Worm (Caenorhabditis elegans) whole organism, L3 larva: ENCODE measurements around the gene B0252.8.
A peak's percentile ranks its signal among the peaks of the same experiment; 100 is the strongest.

Experiments used
- ZK546.5 ChIP-seq: sonication (generic microtip); optimal IDR thresholded peaks from 2 replicates; lab custom pipeline; 2017; ENCODE audit warnings: missing biosample characterization, missing genetic modification characterization
- aly-2 ChIP-seq: fragments of 150-350 bp; optimal IDR thresholded peaks from 2 replicates; lab custom pipeline; 2014; ENCODE audit warnings: missing biosample characterization, missing genetic modification characterization
- ama-1 ChIP-seq: fragments of 150-350 bp; optimal IDR thresholded peaks from 2 replicates; lab custom pipeline; 2018
- ceh-16 ChIP-seq: sonication (generic microtip); optimal IDR thresholded peaks from 2 replicates; lab custom pipeline; 2017; ENCODE audit warnings: missing biosample characterization, missing genetic modification characterization
- ceh-28 ChIP-seq: fragments of 150-350 bp; optimal IDR thresholded peaks from 2 replicates; lab custom pipeline; 2014; ENCODE audit warnings: missing biosample characterization, missing genetic modification reagents, missing genetic modification characterization
- ceh-82 ChIP-seq: fragments of 150-350 bp; optimal IDR thresholded peaks from 2 replicates; lab custom pipeline; 2014; ENCODE audit warnings: missing biosample characterization, missing genetic modification characterization
- ceh-9 ChIP-seq: sonication (generic microtip); optimal IDR thresholded peaks from 2 replicates; lab custom pipeline; 2018; ENCODE audit warnings: missing biosample characterization, missing genetic modification characterization
- egl-27 ChIP-seq: sonication (generic microtip); optimal IDR thresholded peaks from 4 replicates; lab custom pipeline; 2017; ENCODE audit warnings: missing biosample characterization, missing genetic modification reagents, missing genetic modification characterization
- egl-5 ChIP-seq: fragments of 150-350 bp; optimal IDR thresholded peaks from 2 replicates; lab custom pipeline; 2017; ENCODE audit warnings: missing biosample characterization, missing genetic modification reagents, missing genetic modification characterization, inconsistent platforms
- elt-2 ChIP-seq: sonication (generic microtip); optimal IDR thresholded peaks from 2 replicates; lab custom pipeline; 2016; ENCODE audit warnings: missing genetic modification reagents, mild to moderate bottlenecking, missing genetic modification characterization, missing compliant biosample characterization
- elt-3 ChIP-seq, 3 experiments: fragments of 150-350 bp in 1 of 3; sonication (generic microtip) in 2 of 3; optimal IDR thresholded peaks; 2 replicates in 2 of 3; 4 replicates in 1 of 3; lab custom pipeline; 2014 to 2017; ENCODE audit warnings: missing biosample characterization in 3 of 3, missing genetic modification characterization in 3 of 3
- fkh-10 ChIP-seq: sonication (generic microtip); optimal IDR thresholded peaks from 2 replicates; lab custom pipeline; 2017; ENCODE audit warnings: missing biosample characterization, missing genetic modification reagents, missing genetic modification characterization
- jun-1 ChIP-seq: fragments of 150-350 bp; optimal IDR thresholded peaks from 2 replicates; lab custom pipeline; 2014; ENCODE audit warnings: missing biosample characterization, missing genetic modification reagents, missing genetic modification characterization
- lin-15B ChIP-seq: fragments of 150-350 bp; optimal IDR thresholded peaks from 2 replicates; lab custom pipeline; 2014; ENCODE audit warnings: missing biosample characterization, missing genetic modification characterization
- lin-39 ChIP-seq: fragments of 150-350 bp; optimal IDR thresholded peaks from 2 replicates; lab custom pipeline; 2018; ENCODE audit warnings: missing biosample characterization, missing genetic modification reagents, missing genetic modification characterization
- lsy-12 ChIP-seq: sonication (generic microtip); optimal IDR thresholded peaks from 2 replicates; lab custom pipeline; 2016; ENCODE audit warnings: mild to moderate bottlenecking, missing genetic modification characterization, missing compliant biosample characterization
- mdl-1 ChIP-seq: fragments of 150-350 bp; optimal IDR thresholded peaks from 2 replicates; lab custom pipeline; 2014; ENCODE audit warnings: missing biosample characterization, missing genetic modification characterization
- mml-1 ChIP-seq: fragments of 150-350 bp; sonication (generic microtip); optimal IDR thresholded peaks from 3 replicates; lab custom pipeline; 2014; ENCODE audit warnings: missing biosample characterization, missing genetic modification characterization
- nfya-1 ChIP-seq: sonication (generic microtip); optimal IDR thresholded peaks from 2 replicates; lab custom pipeline; 2017; ENCODE audit warnings: missing genetic modification characterization, mild to moderate bottlenecking, missing compliant biosample characterization, antibody characterized with exemption, moderate library complexity; ENCODE audit not compliant: insufficient read depth
- nhr-11 ChIP-seq: fragments of 150-350 bp; optimal IDR thresholded peaks from 2 replicates; lab custom pipeline; 2014; ENCODE audit warnings: missing biosample characterization, missing genetic modification characterization
- nhr-12 ChIP-seq: fragments of 150-350 bp; optimal IDR thresholded peaks from 2 replicates; lab custom pipeline; 2014; ENCODE audit warnings: missing biosample characterization, missing genetic modification characterization
- nhr-23 ChIP-seq: fragments of 150-350 bp; optimal IDR thresholded peaks from 2 replicates; lab custom pipeline; 2014; ENCODE audit warnings: missing biosample characterization, missing genetic modification reagents, missing genetic modification characterization
- nhr-237 ChIP-seq: fragments of 150-350 bp; optimal IDR thresholded peaks from 2 replicates; lab custom pipeline; 2014; ENCODE audit warnings: missing biosample characterization, missing genetic modification characterization
- nhr-25 ChIP-seq: sonication (generic microtip); optimal IDR thresholded peaks from 2 replicates; lab custom pipeline; 2017; ENCODE audit warnings: missing biosample characterization, missing genetic modification characterization
- nhr-28 ChIP-seq: fragments of 150-350 bp; optimal IDR thresholded peaks from 2 replicates; lab custom pipeline; 2014; ENCODE audit warnings: missing biosample characterization, missing genetic modification characterization
- nhr-43 ChIP-seq: sonication (generic microtip); optimal IDR thresholded peaks from 2 replicates; lab custom pipeline; 2016; ENCODE audit warnings: mild to moderate bottlenecking, missing genetic modification characterization, missing compliant biosample characterization; ENCODE audit not compliant: poor library complexity, severe bottlenecking
- nhr-67 ChIP-seq: fragments of 150-350 bp; optimal IDR thresholded peaks from 2 replicates; lab custom pipeline; 2014; ENCODE audit warnings: missing biosample characterization, missing genetic modification characterization
- nhr-76 ChIP-seq: fragments of 150-350 bp; sonication (generic microtip); optimal IDR thresholded peaks from 5 replicates; lab custom pipeline; 2014; ENCODE audit warnings: missing biosample characterization, missing genetic modification characterization
- nhr-77 ChIP-seq: fragments of 150-350 bp; optimal IDR thresholded peaks from 2 replicates; lab custom pipeline; 2014; ENCODE audit warnings: missing biosample characterization, missing genetic modification characterization
- pha-4 ChIP-seq: fragments of 150-350 bp; optimal IDR thresholded peaks from 2 replicates; lab custom pipeline; 2014; ENCODE audit warnings: missing biosample characterization, missing genetic modification reagents, missing genetic modification characterization
- pqm-1 ChIP-seq: fragments of 150-350 bp; optimal IDR thresholded peaks from 2 replicates; lab custom pipeline; 2017; ENCODE audit warnings: missing biosample characterization, missing genetic modification characterization, inconsistent platforms
- tbx-2 ChIP-seq: sonication (generic microtip); optimal IDR thresholded peaks from 2 replicates; lab custom pipeline; 2016; ENCODE audit warnings: mild to moderate bottlenecking, missing genetic modification characterization, missing compliant biosample characterization
- unc-39 ChIP-seq: sonication (generic microtip); optimal IDR thresholded peaks from 4 replicates; lab custom pipeline; 2017; ENCODE audit warnings: missing biosample characterization, missing genetic modification characterization
- zag-1 ChIP-seq: fragments of 150-350 bp; optimal IDR thresholded peaks from 2 replicates; lab custom pipeline; 2014; ENCODE audit warnings: missing biosample characterization, missing genetic modification characterization
- ztf-11 ChIP-seq: fragments of 150-350 bp; optimal IDR thresholded peaks from 2 replicates; lab custom pipeline; 2014; ENCODE audit warnings: missing biosample characterization, missing genetic modification characterization
- ztf-4 ChIP-seq: fragments of 150-350 bp; optimal IDR thresholded peaks from 2 replicates; lab custom pipeline; 2014; ENCODE audit warnings: missing biosample characterization, missing genetic modification characterization

The B0252.8 gene

ce11 chrII:6891838-6892237, 24.1 kb upstream of the B0252.8 start:
- TF ChIP-seq mml-1 (no peak), ceh-16 (tag; lab: Kevin White, UChicago) (no peak), ztf-11 (tag; lab: Kevin White, UChicago) (no peak), nhr-28 (tag; lab: Kevin White, UChicago) (no peak), unc-39 (tag; lab: Kevin White, UChicago) (no peak), nhr-43 (tag; lab: Kevin White, UChicago) (peak; percentile 85), nfya-1 (tag; lab: Kevin White, UChicago) (peak; percentile 46), pqm-1 (tag; lab: Kevin White, UChicago) (peak; percentile 77), elt-2 (tag; lab: Kevin White, UChicago) (peak; percentile 50), nhr-67 (tag; lab: Kevin White, UChicago) (no peak), nhr-25 (tag; lab: Kevin White, UChicago) (peak; percentile 39), nhr-23 (peak; percentile 60), lsy-12 (tag; lab: Kevin White, UChicago) (peak; percentile 64), pha-4 (tag; lab: Kevin White, UChicago) (peak; percentile 50), nhr-76 (tag; lab: Kevin White, UChicago) (no peak), lin-39 (peak; percentile 41), elt-3 (tag; optimal IDR thresholded peaks at IDR 0.05; lab: Kevin White, UChicago) (no peak), jun-1 (tag; lab: Kevin White, UChicago) (peak; percentile 86), ama-1 (lab: Kevin White, UChicago) (peak; percentile 63), ZK546.5 (tag; lab: Kevin White, UChicago) (no peak)

DNA sequence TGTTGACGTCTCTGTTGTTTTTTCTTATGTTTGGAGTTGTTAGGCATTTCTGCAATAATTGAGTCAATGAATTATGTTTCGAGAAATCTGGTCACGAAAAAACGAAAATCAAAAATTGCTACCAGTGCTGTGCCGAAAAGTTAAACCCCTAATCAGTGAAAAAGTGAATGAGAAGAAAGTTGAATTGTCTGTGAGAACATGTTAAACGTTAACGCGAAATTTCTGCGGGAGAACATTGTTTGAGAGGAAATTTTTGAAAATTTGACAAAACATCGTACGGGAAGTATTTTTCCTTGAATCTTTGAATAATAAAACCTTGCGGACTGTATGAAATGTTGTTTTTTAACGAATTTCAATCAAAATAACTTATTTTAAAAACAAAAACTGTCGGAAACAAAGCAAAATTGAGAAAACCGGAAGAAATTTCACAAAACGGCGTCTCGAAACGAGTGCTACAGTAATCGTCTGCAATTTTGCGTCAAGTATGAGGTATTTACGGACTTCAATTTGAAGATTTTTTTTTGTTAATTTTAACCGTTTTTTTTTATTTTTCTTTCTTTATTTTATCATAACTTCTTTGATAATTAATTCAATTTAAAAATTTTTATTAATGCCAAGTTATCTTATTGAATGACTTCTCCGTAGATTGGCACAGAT, 22.2 kb upstream of the B0252.8 start, which contains the start of gene adal-1:
TSS of gene adal-1 (minus strand) at position 51 of the 657 bp plus-strand sequence.
- TF ChIP-seq egl-27 (tag; lab: Kevin White, UChicago) (no peak), zag-1 (tag; lab: Kevin White, UChicago) (no peak), nhr-77 (tag; lab: Kevin White, UChicago) (no peak), ceh-9 (no peak), unc-39 (tag; lab: Kevin White, UChicago) (no peak), pqm-1 (tag; lab: Kevin White, UChicago) (no peak), nhr-23 (no peak), egl-5 (no peak), ceh-28 (no peak), lin-15B (tag; lab: Kevin White, UChicago) (no peak), lin-39 (no peak), ama-1 (lab: Kevin White, UChicago) (no peak), nhr-237 (tag; lab: Kevin White, UChicago) (no peak)

ce11 chrII:6897507-6897906, 18.5 kb upstream of the B0252.8 start, which contains the start of gene C44B7.11:
TSS of gene C44B7.11 (minus strand) at chrII:6897540.
- TF ChIP-seq jun-1 (tag; lab: Kevin White, UChicago) (no peak), aly-2 (tag; lab: Kevin White, UChicago) (no peak), zag-1 (tag; lab: Kevin White, UChicago) (no peak), nhr-11 (tag; lab: Kevin White, UChicago) (no peak), unc-39 (tag; lab: Kevin White, UChicago) (no peak), lsy-12 (tag; lab: Kevin White, UChicago) (no peak), pqm-1 (tag; lab: Kevin White, UChicago) (peak; percentile 29), elt-2 (tag; lab: Kevin White, UChicago) (peak; percentile 34)
- TF ChIP-seq, all 47 proteins: peak for 2

DNA sequence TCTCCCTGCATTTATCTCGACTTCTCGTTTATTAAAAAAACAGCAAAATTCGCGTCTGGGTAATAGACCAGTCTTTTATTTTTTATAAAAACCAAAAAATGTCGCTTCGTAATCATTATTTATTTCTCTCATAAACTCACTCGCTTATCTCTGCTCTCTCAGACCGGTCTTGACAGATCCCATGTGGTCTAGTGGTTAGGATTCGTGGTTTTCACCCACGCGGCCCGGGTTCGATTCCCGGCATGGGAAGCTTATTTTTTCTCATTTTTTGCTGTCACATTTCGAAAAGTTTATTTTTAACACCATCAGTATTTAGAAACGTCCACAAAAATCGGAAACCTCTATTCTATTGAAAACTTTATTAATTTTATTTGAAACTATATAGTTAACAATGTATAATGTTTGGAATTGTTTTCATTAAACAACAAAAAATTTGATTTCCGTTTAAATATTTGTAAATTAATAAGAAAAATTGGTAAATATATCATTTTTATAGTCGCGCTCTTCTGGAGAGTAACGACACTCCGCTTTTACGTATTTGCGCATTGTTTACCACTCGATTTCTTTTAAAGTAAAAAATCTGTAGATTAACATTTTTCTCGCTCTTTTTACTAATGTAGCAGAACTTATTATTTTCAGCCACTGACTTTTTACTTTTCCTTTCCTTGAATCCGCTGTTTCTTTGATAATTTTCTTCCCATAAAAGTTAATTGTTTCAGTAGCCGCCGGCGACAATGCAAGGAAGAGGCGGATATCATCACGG, 17.8 kb upstream of the B0252.8 start, which contains the start of gene hrpl-1:
TSS of gene hrpl-1 (plus strand) at position 713 of the 763 bp plus-strand sequence.
- TF ChIP-seq nfya-1 (tag; lab: Kevin White, UChicago) = peak; percentile 24
- peak; percentile 35 for TF ChIP-seq nhr-43 (tag; lab: Kevin White, UChicago)
- TF ChIP-seq ceh-16 (tag; lab: Kevin White, UChicago) = no peak

DNA sequence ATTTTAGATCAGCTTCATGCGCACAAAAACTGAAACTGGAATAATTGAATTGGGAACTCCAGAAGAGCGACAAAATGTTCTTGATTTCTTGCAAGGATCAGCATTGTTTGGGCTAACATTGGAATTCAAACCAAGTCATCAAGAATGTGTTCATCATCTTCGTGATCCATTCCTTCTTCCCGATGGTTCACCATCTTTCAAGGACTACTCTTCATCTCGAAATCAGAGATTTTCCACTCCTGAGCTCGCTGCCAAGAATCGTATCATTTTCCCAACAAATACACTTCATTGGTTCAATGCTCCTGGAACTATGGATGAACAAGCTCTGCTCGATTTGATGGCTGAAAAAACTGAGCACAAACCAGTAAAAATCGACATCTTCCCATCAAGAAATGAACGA, 15.3 kb upstream of the B0252.8 start:
- TF ChIP-seq pqm-1 (tag; lab: Kevin White, UChicago) = no peak
- no peak for TF ChIP-seq jun-1 (tag; lab: Kevin White, UChicago)
- TF ChIP-seq unc-39 (tag; lab: Kevin White, UChicago) = no peak
- TF ChIP-seq nhr-67 (tag; lab: Kevin White, UChicago) = no peak
- TF ChIP-seq ceh-82 = no peak
- no peak for TF ChIP-seq ztf-4 (tag; lab: Kevin White, UChicago)
- no peak for TF ChIP-seq fkh-10 (GFP tag; lab: Kevin White, UChicago)
- no peak for TF ChIP-seq nhr-12
- TF ChIP-seq mml-1 = no peak
- TF ChIP-seq tbx-2 (tag; lab: Kevin White, UChicago) = no peak
- no peak for TF ChIP-seq mdl-1 (tag; lab: Kevin White, UChicago)
- TF ChIP-seq zag-1 (tag; lab: Kevin White, UChicago) = no peak
